Worm (Caenorhabditis elegans) whole organism, L1 larva: ENCODE measurements around the gene sup-26.

ENCODE experiments used
- F16B12.6 ChIP-seq: fragments of 150-350 bp; optimal IDR thresholded peaks from 2 replicates; lab custom pipeline; 2014; ENCODE audit warnings: missing biosample characterization, missing genetic modification characterization
- Y116A8C.19 ChIP-seq: sonication (generic microtip); optimal IDR thresholded peaks from 2 replicates; lab custom pipeline; 2016; ENCODE audit warnings: missing compliant biosample characterization, missing genetic modification characterization, borderline replicate concordance
- alr-1 ChIP-seq: fragments of 200-800 bp; sonication (Bioruptor generic); optimal IDR thresholded peaks from 2 replicates; lab custom pipeline; 2018; ENCODE audit warnings: borderline replicate concordance, mild to moderate bottlenecking, missing genetic modification characterization, missing compliant biosample characterization
- aly-2 ChIP-seq: fragments of 150-350 bp; optimal IDR thresholded peaks from 2 replicates; lab custom pipeline; 2014; ENCODE audit warnings: missing biosample characterization, missing genetic modification characterization
- ama-1 ChIP-seq: fragments of 150-350 bp; optimal IDR thresholded peaks from 2 replicates; lab custom pipeline; 2014
- blmp-1 ChIP-seq: fragments of 150-350 bp; optimal IDR thresholded peaks from 2 replicates; lab custom pipeline; 2014; ENCODE audit warnings: missing biosample characterization, missing genetic modification characterization
- ceh-90 ChIP-seq: sonication (generic microtip); optimal IDR thresholded peaks from 2 replicates; lab custom pipeline; 2016; ENCODE audit warnings: missing genetic modification characterization, missing compliant biosample characterization
- ces-1 ChIP-seq: fragments of 150-350 bp; optimal IDR thresholded peaks from 2 replicates; lab custom pipeline; 2014; ENCODE audit warnings: missing biosample characterization, missing genetic modification reagents, missing genetic modification characterization
- efl-1 ChIP-seq, 4 experiments: fragments of 150-350 bp; optimal IDR thresholded peaks in 3 of 4; peaks in 1 of 4; 1 replicate in 1 of 4; 2 replicates in 3 of 4; lab custom pipeline; 2014; ENCODE audit warnings: missing biosample characterization in 2 of 4, missing genetic modification characterization in 2 of 4, missing genetic modification reagents in 2 of 4
- efl-3 ChIP-seq: fragments of 200-800 bp; sonication (Bioruptor generic); optimal IDR thresholded peaks from 2 replicates; lab custom pipeline; 2018; ENCODE audit warnings: mild to moderate bottlenecking, missing genetic modification characterization, missing compliant biosample characterization
- egl-13 ChIP-seq: sonication (generic microtip); optimal IDR thresholded peaks from 2 replicates; lab custom pipeline; 2016; ENCODE audit warnings: missing genotype, missing genetic modification reagents, missing genetic modification characterization, missing compliant biosample characterization
- ets-5 ChIP-seq: fragments of 200-800 bp; sonication (Bioruptor generic); IDR thresholded peaks from 2 replicates; pipeline ENCODE4 v1.3.6; 2022; ENCODE audit warnings: missing genetic modification characterization, missing compliant biosample characterization
- fkh-8 ChIP-seq: sonication (generic microtip); optimal IDR thresholded peaks from 2 replicates; lab custom pipeline; 2016; ENCODE audit warnings: mild to moderate bottlenecking, missing genetic modification characterization, missing compliant biosample characterization
- fos-1 ChIP-seq: fragments of 150-350 bp; optimal IDR thresholded peaks from 2 replicates; lab custom pipeline; 2014; ENCODE audit warnings: missing biosample characterization, missing genetic modification characterization
- grh-1 ChIP-seq: fragments of 200-800 bp; sonication (Bioruptor generic); IDR thresholded peaks from 2 replicates; pipeline ENCODE4 v1.3.6; 2022; ENCODE audit warnings: missing genetic modification reagents, missing genetic modification characterization, missing compliant biosample characterization
- hlh-17 ChIP-seq: fragments of 200-800 bp; sonication (Bioruptor generic); optimal IDR thresholded peaks from 2 replicates; lab custom pipeline; 2018; ENCODE audit warnings: missing genetic modification characterization, mild to moderate bottlenecking, missing compliant biosample characterization, moderate library complexity, borderline replicate concordance
- hlh-4 ChIP-seq: sonication (generic microtip); optimal IDR thresholded peaks from 2 replicates; lab custom pipeline; 2016; ENCODE audit warnings: mild to moderate bottlenecking, missing genetic modification characterization, missing compliant biosample characterization
- isw-1 ChIP-seq: fragments of 200-800 bp; sonication (Bioruptor generic); IDR thresholded peaks from 2 replicates; pipeline ENCODE4 v1.3.6; 2022; ENCODE audit warnings: missing genetic modification characterization, missing compliant biosample characterization
- jun-1 ChIP-seq: fragments of 150-350 bp; optimal IDR thresholded peaks from 2 replicates; lab custom pipeline; 2014; ENCODE audit warnings: missing biosample characterization, missing genetic modification reagents, missing genetic modification characterization
- lin-13 ChIP-seq: fragments of 150-350 bp; optimal IDR thresholded peaks from 2 replicates; lab custom pipeline; 2014; ENCODE audit warnings: missing biosample characterization, missing genetic modification reagents, missing genetic modification characterization
- lin-15B ChIP-seq: fragments of 150-350 bp; sonication (generic microtip); optimal IDR thresholded peaks from 3 replicates; lab custom pipeline; 2014; ENCODE audit warnings: missing biosample characterization, missing genetic modification characterization
- lir-3 ChIP-seq: sonication (generic microtip); optimal IDR thresholded peaks from 2 replicates; lab custom pipeline; 2016; ENCODE audit warnings: mild to moderate bottlenecking, missing genetic modification characterization, moderate library complexity, missing compliant biosample characterization; ENCODE audit not compliant: poor library complexity
- mab-9 ChIP-seq: fragments of 200-800 bp; sonication (Bioruptor generic); IDR thresholded peaks from 2 replicates; pipeline ENCODE4 v1.3.6; 2022; ENCODE audit warnings: missing genetic modification reagents, missing genetic modification characterization, missing compliant biosample characterization
- mdl-1 ChIP-seq, 2 experiments: fragments of 150-350 bp; optimal IDR thresholded peaks; 2 replicates each; lab custom pipeline; 2014 to 2017; ENCODE audit warnings: missing biosample characterization in 2 of 2, missing genetic modification characterization in 2 of 2, inconsistent platforms in 1 of 2
- mef-2 ChIP-seq: fragments of 150-350 bp; optimal IDR thresholded peaks from 2 replicates; lab custom pipeline; 2014; ENCODE audit warnings: missing biosample characterization, missing genetic modification characterization
- mep-1 ChIP-seq: fragments of 150-350 bp; optimal IDR thresholded peaks from 2 replicates; lab custom pipeline; 2014; ENCODE audit warnings: missing biosample characterization, missing genetic modification characterization
- nhr-20 ChIP-seq: sonication (generic microtip); optimal IDR thresholded peaks from 2 replicates; lab custom pipeline; 2016; ENCODE audit warnings: mild to moderate bottlenecking, missing genetic modification characterization, missing compliant biosample characterization
- nhr-71 ChIP-seq: sonication (generic microtip); optimal IDR thresholded peaks from 2 replicates; lab custom pipeline; 2016; ENCODE audit warnings: mild to moderate bottlenecking, missing genetic modification characterization, moderate library complexity, missing compliant biosample characterization
- nhr-76 ChIP-seq: sonication (generic microtip); optimal IDR thresholded peaks from 2 replicates; lab custom pipeline; 2017; ENCODE audit warnings: missing biosample characterization, missing genetic modification characterization
- nhr-85 ChIP-seq: sonication (generic microtip); peaks from one replicate; lab custom pipeline; 2016; ENCODE audit warnings: missing genetic modification characterization, inconsistent platforms, missing compliant biosample characterization
- rnt-1 ChIP-seq: sonication (generic microtip); optimal IDR thresholded peaks from 2 replicates; lab custom pipeline; 2016; ENCODE audit warnings: mild to moderate bottlenecking, missing genetic modification characterization, moderate library complexity, missing compliant biosample characterization
- skn-1 ChIP-seq: fragments of 150-350 bp; optimal IDR thresholded peaks from 2 replicates; lab custom pipeline; 2014; ENCODE audit warnings: missing biosample characterization, missing genetic modification characterization
- snu-23 ChIP-seq: sonication (generic microtip); optimal IDR thresholded peaks from 2 replicates; lab custom pipeline; 2016; ENCODE audit warnings: missing genetic modification characterization, missing compliant biosample characterization
- sox-4 ChIP-seq: sonication (generic microtip); optimal IDR thresholded peaks from 2 replicates; lab custom pipeline; 2016; ENCODE audit warnings: missing genetic modification characterization, missing compliant biosample characterization
- sup-37 ChIP-seq: fragments of 200-800 bp; sonication (Bioruptor generic); optimal IDR thresholded peaks from 2 replicates; lab custom pipeline; 2018; ENCODE audit warnings: mild to moderate bottlenecking, missing genetic modification characterization, missing compliant biosample characterization
- swsn-7 ChIP-seq: sonication (generic microtip); optimal IDR thresholded peaks from 2 replicates; lab custom pipeline; 2016; ENCODE audit warnings: missing genetic modification characterization, missing compliant biosample characterization
- tlp-1 ChIP-seq: fragments of 150-350 bp; optimal IDR thresholded peaks from 2 replicates; lab custom pipeline; 2014; ENCODE audit warnings: missing biosample characterization, missing genetic modification characterization
- unc-62 ChIP-seq: fragments of 150-350 bp; optimal IDR thresholded peaks from 2 replicates; lab custom pipeline; 2014; ENCODE audit warnings: missing biosample characterization, missing genetic modification reagents, missing genetic modification characterization
- unc-86 ChIP-seq: sonication (generic microtip); optimal IDR thresholded peaks from 2 replicates; lab custom pipeline; 2016; ENCODE audit warnings: missing genetic modification characterization, missing compliant biosample characterization
- xbp-1 ChIP-seq: sonication (generic microtip); optimal IDR thresholded peaks from 2 replicates; lab custom pipeline; 2016; ENCODE audit warnings: missing genetic modification characterization, missing compliant biosample characterization
- zag-1 ChIP-seq: fragments of 150-350 bp; optimal IDR thresholded peaks from 2 replicates; lab custom pipeline; 2014; ENCODE audit warnings: missing biosample characterization, missing genetic modification characterization
- zip-4 ChIP-seq: fragments of 200-800 bp; sonication (Bioruptor generic); optimal IDR thresholded peaks from 2 replicates; lab custom pipeline; 2018; ENCODE audit warnings: mild to moderate bottlenecking, missing genetic modification characterization, moderate library complexity, missing compliant biosample characterization
- ztf-11 ChIP-seq, 2 experiments: sonication (generic microtip); optimal IDR thresholded peaks; 2 replicates each; lab custom pipeline; 2016 to 2017; ENCODE audit warnings: missing genetic modification characterization in 2 of 2, missing biosample characterization in 1 of 2, missing compliant biosample characterization in 1 of 2

Gene sup-26

DNA sequence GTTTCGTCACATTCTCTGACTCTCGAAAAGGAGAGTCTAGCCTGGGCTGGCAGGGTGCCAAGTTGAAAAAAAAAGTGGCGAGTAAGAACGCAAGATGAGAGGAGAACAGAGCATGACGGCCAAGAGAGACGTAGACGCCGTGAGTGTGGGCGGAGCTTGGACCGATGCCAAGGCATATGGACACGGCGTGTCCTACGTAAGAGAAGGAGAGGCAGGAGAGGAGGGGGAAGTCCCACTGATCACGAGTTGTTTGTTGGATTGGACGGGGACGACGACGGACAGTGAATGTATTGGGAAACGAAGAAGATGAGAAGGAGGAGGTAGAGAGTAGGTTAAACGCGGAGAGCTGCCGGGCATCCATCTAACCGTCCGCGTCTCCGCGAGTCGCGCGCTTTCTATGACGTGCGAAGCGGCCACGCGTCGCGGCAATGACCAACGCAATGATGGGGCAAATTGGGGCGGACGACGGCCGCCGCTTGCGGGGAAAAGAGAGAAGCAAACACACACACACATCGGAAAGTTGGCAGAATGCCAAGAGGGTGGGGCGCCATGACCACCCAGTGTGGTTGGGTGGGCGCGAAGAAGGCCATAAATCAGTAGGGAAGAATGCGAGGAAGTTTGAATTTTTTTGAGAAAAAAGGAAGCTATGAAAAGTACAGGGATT lies 2.1 kb upstream of the sup-26 start (continued):
- TF ChIP-seq ets-5 (GFP tag; lab: Robert Waterston, UW) (no peak), hlh-4 (tag; lab: Kevin White, UChicago) (peak; percentile 72), isw-1 (peak; percentile 91), zag-1 (peak; percentile 77), ces-1 (GFP tag; lab: Kevin White, UChicago) (peak; percentile 29), efl-3 (GFP tag; lab: Kevin White, UChicago) (peak; percentile 83), sox-4 (peak; percentile 97), fkh-8 (tag; lab: Kevin White, UChicago) (peak; percentile 99), unc-62 (GFP tag; lab: Kevin White, UChicago) (peak; percentile 18), tlp-1 (no peak), egl-13 (tag; lab: Kevin White, UChicago) (peak; percentile 100), mep-1 (tag; lab: Kevin White, UChicago) (peak; percentile 96), blmp-1 (tag; lab: Kevin White, UChicago) (peak; percentile 65), nhr-76 (tag; lab: Kevin White, UChicago) (peak; percentile 17), nhr-20 (tag; lab: Kevin White, UChicago) (peak; percentile 100), fos-1 (tag; lab: Kevin White, UChicago) (peak; percentile 73), zip-4 (GFP tag; lab: Kevin White, UChicago) (peak; percentile 91), Y116A8C.19 (peak; percentile 17), hlh-17 (GFP tag; lab: Kevin White, UChicago) (no peak), nhr-71 (tag; lab: Kevin White, UChicago) (peak; percentile 100), snu-23 (peak; percentile 99), jun-1 (peak; percentile 97), sup-37 (GFP tag; lab: Kevin White, UChicago) (peak; percentile 96), swsn-7 (tag; lab: Kevin White, UChicago) (peak; percentile 99), mdl-1 (tag; optimal IDR thresholded peaks at IDR 0.05; lab: Kevin White, UChicago) (peak; percentile 65 to 95), grh-1 (GFP tag; lab: Robert Waterston, UW) (peak; percentile 97), unc-86 (tag; lab: Kevin White, UChicago) (peak; percentile 100), mef-2 (peak; percentile 96), efl-1 (optimal IDR thresholded peaks at IDR 0.05; lab: Kevin White, UChicago) (peak; percentile 81 to 86), efl-1 (GFP tag; optimal IDR thresholded peaks at IDR 0.05 in 1 of 2; lab: Kevin White, UChicago) (peak; percentile 65 to 97), ztf-11 (tag; optimal IDR thresholded peaks at IDR 0.05; lab: Kevin White, UChicago) (peak in 1 of 2 experiments; percentile 97), lin-13 (GFP tag; lab: Kevin White, UChicago) (peak; percentile 87), F16B12.6 (tag; lab: Kevin White, UChicago) (peak; percentile 14), alr-1 (tag; lab: Kevin White, UChicago) (no peak), xbp-1 (peak; percentile 98), nhr-85 (tag; lab: Kevin White, UChicago) (peak; percentile 100), ceh-90 (peak; percentile 49), ama-1 (lab: Kevin White, UChicago) (peak; percentile 48), aly-2 (tag; lab: Kevin White, UChicago) (no peak)

DNA sequence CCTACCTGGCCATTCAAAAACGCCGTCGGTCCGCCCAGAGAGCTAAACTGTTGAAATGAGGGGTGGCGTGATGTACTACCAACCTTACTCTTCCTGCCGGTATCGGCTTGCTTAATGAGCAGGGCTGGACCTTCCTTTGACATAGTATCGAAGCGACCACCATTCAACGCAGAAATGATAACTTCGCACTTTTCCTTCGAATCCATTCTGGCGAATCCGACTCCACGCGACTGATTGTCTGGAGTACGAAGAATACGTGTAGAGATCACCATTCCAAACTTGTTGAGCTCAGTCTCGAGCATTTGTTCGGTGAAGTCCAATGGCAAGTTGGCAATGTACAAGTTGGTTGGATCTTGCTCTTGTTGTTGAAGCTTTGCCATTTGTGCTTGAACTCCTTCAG lies 1.8 kb downstream of the sup-26 start:
- TF ChIP-seq efl-1 (optimal IDR thresholded peaks at IDR 0.05; lab: Kevin White, UChicago) = no peak
- peak in 1 of 2 experiments; percentile 92 for TF ChIP-seq efl-1 (GFP tag; optimal IDR thresholded peaks at IDR 0.05 in 1 of 2; lab: Kevin White, UChicago)
- no peak for TF ChIP-seq rnt-1 (tag; lab: Kevin White, UChicago)

DNA sequence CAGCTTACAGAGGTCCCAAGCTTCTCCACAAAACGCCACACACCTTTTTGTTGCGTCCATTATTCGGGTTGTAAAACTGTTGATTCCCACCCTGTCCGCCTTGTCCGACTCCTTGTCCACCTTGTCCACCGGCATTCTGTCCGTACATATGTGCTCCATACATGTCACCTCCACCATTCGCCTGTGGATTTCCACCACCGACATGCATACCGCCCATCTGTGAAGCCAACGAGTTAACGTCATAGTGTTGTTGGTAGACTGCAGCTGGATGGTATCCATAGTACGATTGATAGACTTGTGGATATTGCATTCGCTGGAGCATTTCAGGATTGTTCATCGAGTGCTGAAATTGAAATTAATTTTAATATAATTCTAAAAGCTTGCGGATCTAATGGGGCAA lies 2.3 kb downstream of the sup-26 start:
- TF ChIP-seq egl-13 (tag; lab: Kevin White, UChicago) (no peak), mab-9 (GFP tag; lab: Robert Waterston, UW) (no peak), nhr-71 (tag; lab: Kevin White, UChicago) (no peak), lir-3 (tag; lab: Kevin White, UChicago) (no peak), F16B12.6 (tag; lab: Kevin White, UChicago) (no peak), ets-5 (GFP tag; lab: Robert Waterston, UW) (no peak), ama-1 (lab: Kevin White, UChicago) (no peak), alr-1 (tag; lab: Kevin White, UChicago) (no peak), lin-13 (GFP tag; lab: Kevin White, UChicago) (no peak), skn-1 (tag; lab: Kevin White, UChicago) (no peak), lin-15B (no peak), nhr-20 (tag; lab: Kevin White, UChicago) (no peak)
- TF ChIP-seq, all 84 proteins: peak for 0
